Fruit fly (Drosophila melanogaster) whole organism, prepupa: ENCODE measurements around the gene CG31676.

Experiments
- Blimp-1 ChIP-seq: fragments of 200-800 bp; sonication (Bioruptor generic); optimal IDR thresholded peaks from 3 replicates; lab custom pipeline; 2017; ENCODE audit warnings: missing biosample characterization, missing genetic modification characterization, mild to moderate bottlenecking, moderate library complexity, missing genetic modification reagents
- CG10631 ChIP-seq: fragments of 200-800 bp; sonication (Bioruptor generic); optimal IDR thresholded peaks from 2 replicates; lab custom pipeline; 2016; ENCODE audit warnings: missing biosample characterization, missing genetic modification characterization
- CG11294 ChIP-seq: fragments of 200-800 bp; sonication (Bioruptor generic); IDR thresholded peaks from 2 replicates; pipeline ENCODE4 v1.3.6; 2022; ENCODE audit warnings: missing biosample characterization, missing genetic modification characterization
- CG11762 ChIP-seq: fragments of 200-800 bp; sonication (Bioruptor generic); optimal IDR thresholded peaks from 3 replicates; lab custom pipeline; 2016; ENCODE audit warnings: missing biosample characterization, missing genetic modification characterization; ENCODE audit not compliant: insufficient read depth
- CG11902 ChIP-seq: fragments of 200-800 bp; sonication (Bioruptor generic); optimal IDR thresholded peaks from 3 replicates; lab custom pipeline; 2016; ENCODE audit warnings: missing biosample characterization, missing genetic modification characterization
- CG15336 ChIP-seq: fragments of 200-800 bp; sonication (Bioruptor generic); IDR thresholded peaks from 2 replicates; pipeline ENCODE4 v1.3.6; 2022; ENCODE audit warnings: missing biosample characterization, missing genetic modification characterization
- CG1621 ChIP-seq: fragments of 200-800 bp; sonication (Bioruptor generic); optimal IDR thresholded peaks from 3 replicates; lab custom pipeline; 2018; ENCODE audit warnings: missing biosample characterization, mild to moderate bottlenecking, missing genetic modification characterization
- CG3032 ChIP-seq: fragments of 200-800 bp; optimal IDR thresholded peaks from 2 replicates; lab custom pipeline; 2019; ENCODE audit warnings: missing biosample characterization, mild to moderate bottlenecking, missing genetic modification characterization, moderate library complexity
- CG31627 ChIP-seq: fragments of 200-800 bp; sonication (Bioruptor generic); optimal IDR thresholded peaks from 3 replicates; lab custom pipeline; 2016; ENCODE audit warnings: missing biosample characterization, missing genetic modification characterization
- CG32006 ChIP-seq: fragments of 200-800 bp; sonication (Bioruptor generic); optimal IDR thresholded peaks from 3 replicates; lab custom pipeline; 2017; ENCODE audit warnings: missing biosample characterization, mild to moderate bottlenecking, missing genetic modification characterization
- CG3919 ChIP-seq: fragments of 200-800 bp; sonication (Bioruptor generic); optimal IDR thresholded peaks from 3 replicates; lab custom pipeline; 2016; ENCODE audit warnings: missing biosample characterization, missing genetic modification characterization
- CG4318 ChIP-seq: fragments of 200-800 bp; sonication (Bioruptor generic); optimal IDR thresholded peaks from 3 replicates; lab custom pipeline; 2017; ENCODE audit warnings: missing biosample characterization, mild to moderate bottlenecking, missing genetic modification characterization
- CG6163 ChIP-seq: fragments of 200-800 bp; sonication (Bioruptor generic); IDR thresholded peaks from 3 replicates; pipeline ENCODE4 v1.3.6; 2022; ENCODE audit warnings: missing biosample characterization, missing genetic modification characterization
- CG6276 ChIP-seq: fragments of 200-800 bp; sonication (Bioruptor generic); optimal IDR thresholded peaks from 2 replicates; lab custom pipeline; 2017; ENCODE audit warnings: missing biosample characterization, mild to moderate bottlenecking, missing genetic modification characterization
- CG6792 ChIP-seq: fragments of 200-800 bp; sonication (Bioruptor generic); optimal IDR thresholded peaks from 3 replicates; lab custom pipeline; 2016; ENCODE audit warnings: missing biosample characterization, missing genetic modification characterization
- CG6808 ChIP-seq: fragments of 200-800 bp; sonication (Bioruptor generic); optimal IDR thresholded peaks from 3 replicates; lab custom pipeline; 2017; ENCODE audit warnings: missing biosample characterization, missing genetic modification characterization, mild to moderate bottlenecking, moderate library complexity, missing genetic modification reagents
- CG6854 ChIP-seq: fragments of 200-800 bp; sonication (Bioruptor generic); optimal IDR thresholded peaks from 2 replicates; lab custom pipeline; 2017; ENCODE audit warnings: missing biosample characterization, mild to moderate bottlenecking, missing genetic modification characterization
- CG8119 ChIP-seq: fragments of 200-800 bp; sonication (Bioruptor generic); IDR thresholded peaks from 3 replicates; pipeline ENCODE4 v1.3.6; 2022; ENCODE audit warnings: missing biosample characterization, missing genetic modification characterization
- CG8319 ChIP-seq: fragments of 200-800 bp; sonication (Bioruptor generic); optimal IDR thresholded peaks from 3 replicates; lab custom pipeline; 2016; ENCODE audit warnings: missing biosample characterization, missing genetic modification characterization
- CG8632 ChIP-seq: fragments of 200-800 bp; sonication (Bioruptor generic); optimal IDR thresholded peaks from 3 replicates; lab custom pipeline; 2016; ENCODE audit warnings: missing biosample characterization, missing genetic modification characterization
- Eip75B ChIP-seq: fragments of 200-800 bp; sonication (Bioruptor generic); optimal IDR thresholded peaks from 3 replicates; lab custom pipeline; 2016; ENCODE audit warnings: missing biosample characterization, missing genetic modification characterization
- Eip78C ChIP-seq: fragments of 200-800 bp; sonication (Bioruptor generic); peaks from one replicate; lab custom pipeline; 2016; ENCODE audit warnings: missing biosample characterization, missing genetic modification characterization
- Eip93F ChIP-seq: fragments of 200-800 bp; sonication (Bioruptor generic); optimal IDR thresholded peaks from 2 replicates; lab custom pipeline; 2016; ENCODE audit warnings: missing biosample characterization, mild to moderate bottlenecking, missing genetic modification characterization
- Ets21C ChIP-seq: fragments of 200-800 bp; sonication (Bioruptor generic); optimal IDR thresholded peaks from 3 replicates; lab custom pipeline; 2016; ENCODE audit warnings: missing biosample characterization, missing genetic modification characterization
- Ets96B ChIP-seq: fragments of 200-800 bp; optimal IDR thresholded peaks from 2 replicates; lab custom pipeline; 2019; ENCODE audit warnings: missing biosample characterization, mild to moderate bottlenecking, missing genetic modification characterization, moderate library complexity
- Gug ChIP-seq: fragments of 200-800 bp; sonication (Bioruptor generic); IDR thresholded peaks from 2 replicates; pipeline ENCODE4 v1.3.6; 2022; ENCODE audit warnings: missing biosample characterization, missing genetic modification characterization
- Hr39 ChIP-seq: fragments of 200-800 bp; sonication (Bioruptor generic); optimal IDR thresholded peaks from 2 replicates; lab custom pipeline; 2016; ENCODE audit warnings: missing biosample characterization, missing genetic modification characterization
- Hr4 ChIP-seq: fragments of 200-800 bp; sonication (Bioruptor generic); optimal IDR thresholded peaks from 3 replicates; lab custom pipeline; 2016; ENCODE audit warnings: missing biosample characterization, missing genetic modification characterization
- Lpt ChIP-seq: fragments of 200-800 bp; sonication (Bioruptor generic); optimal IDR thresholded peaks from 3 replicates; lab custom pipeline; 2016; ENCODE audit warnings: missing biosample characterization, missing genetic modification characterization
- Met ChIP-seq: fragments of 200-800 bp; sonication (Bioruptor generic); optimal IDR thresholded peaks from 3 replicates; lab custom pipeline; 2016; ENCODE audit warnings: missing biosample characterization, missing genetic modification characterization
- OdsH ChIP-seq: fragments of 200-800 bp; sonication (Bioruptor generic); optimal IDR thresholded peaks from 3 replicates; lab custom pipeline; 2016; ENCODE audit warnings: missing biosample characterization, missing genetic modification characterization
- Smox ChIP-seq: fragments of 200-800 bp; sonication (Bioruptor generic); optimal IDR thresholded peaks from 3 replicates; lab custom pipeline; 2016; ENCODE audit warnings: missing biosample characterization, missing genetic modification characterization
- Sox102F ChIP-seq: fragments of 200-800 bp; sonication (Bioruptor generic); optimal IDR thresholded peaks from 2 replicates; lab custom pipeline; 2016; ENCODE audit warnings: missing biosample characterization, mild to moderate bottlenecking, missing genetic modification characterization
- Sox14 ChIP-seq: fragments of 200-800 bp; sonication (Bioruptor generic); optimal IDR thresholded peaks from 3 replicates; lab custom pipeline; 2016; ENCODE audit warnings: missing biosample characterization, missing genetic modification characterization
- Sox15 ChIP-seq: fragments of 200-800 bp; sonication (Bioruptor generic); optimal IDR thresholded peaks from 3 replicates; lab custom pipeline; 2016; ENCODE audit warnings: missing biosample characterization, missing genetic modification characterization
- achi ChIP-seq: fragments of 200-800 bp; sonication (Bioruptor generic); optimal IDR thresholded peaks from 3 replicates; lab custom pipeline; 2016; ENCODE audit warnings: missing biosample characterization, missing genetic modification characterization
- cyc ChIP-seq: fragments of 200-800 bp; sonication (Bioruptor generic); optimal IDR thresholded peaks from 3 replicates; lab custom pipeline; 2016; ENCODE audit warnings: missing biosample characterization, missing genetic modification characterization
- dsx ChIP-seq: fragments of 200-800 bp; optimal IDR thresholded peaks from 3 replicates; lab custom pipeline; 2019; ENCODE audit warnings: missing biosample characterization, mild to moderate bottlenecking, missing genetic modification characterization, moderate library complexity; ENCODE audit not compliant: poor library complexity, severe bottlenecking
- eg ChIP-seq: fragments of 200-800 bp; sonication (Bioruptor generic); IDR thresholded peaks from 3 replicates; pipeline ENCODE4 v1.3.6; 2022; ENCODE audit warnings: missing biosample characterization, missing genetic modification characterization
- esn ChIP-seq: fragments of 200-800 bp; sonication (Bioruptor generic); optimal IDR thresholded peaks from 2 replicates; lab custom pipeline; 2016; ENCODE audit warnings: missing biosample characterization, mild to moderate bottlenecking, missing genetic modification characterization, moderate library complexity
- fd59A ChIP-seq: fragments of 200-800 bp; sonication (Bioruptor generic); optimal IDR thresholded peaks from 2 replicates; lab custom pipeline; 2017; ENCODE audit warnings: missing biosample characterization, mild to moderate bottlenecking, missing genetic modification characterization, missing genetic modification reagents
- fd85E ChIP-seq: fragments of 200-800 bp; sonication (Bioruptor generic); optimal IDR thresholded peaks from 3 replicates; lab custom pipeline; 2016; ENCODE audit warnings: missing biosample characterization, missing genetic modification characterization
- pdm3 ChIP-seq: fragments of 200-800 bp; sonication (Bioruptor generic); optimal IDR thresholded peaks from 3 replicates; lab custom pipeline; 2016; ENCODE audit warnings: missing biosample characterization, missing genetic modification characterization
- salr ChIP-seq, 2 experiments: fragments of 200-800 bp; sonication (Bioruptor generic); optimal IDR thresholded peaks; 3 replicates each; lab custom pipeline; 2016 to 2018; ENCODE audit warnings: missing biosample characterization in 2 of 2, missing genetic modification characterization in 2 of 2, mild to moderate bottlenecking in 1 of 2
- ss ChIP-seq, 2 experiments: fragments of 200-800 bp; sonication (Bioruptor generic); optimal IDR thresholded peaks; 2 replicates in 1 of 2; 3 replicates in 1 of 2; lab custom pipeline; 2017 to 2018; ENCODE audit warnings: mild to moderate bottlenecking in 2 of 2, missing biosample characterization in 2 of 2, missing genetic modification characterization in 2 of 2, moderate library complexity in 1 of 2
- topi ChIP-seq: fragments of 200-800 bp; sonication (Bioruptor generic); optimal IDR thresholded peaks from 3 replicates; lab custom pipeline; 2016; ENCODE audit warnings: missing biosample characterization, missing genetic modification characterization
- vri ChIP-seq: fragments of 200-800 bp; sonication (Bioruptor generic); optimal IDR thresholded peaks from 3 replicates; lab custom pipeline; 2016; ENCODE audit warnings: missing biosample characterization, mild to moderate bottlenecking, missing genetic modification characterization

Gene CG31676

dm6 chr2L:20889857-20890606 lies 49.5 kb downstream of the CG31676 start (continued):
- TF ChIP-seq CG32006 (peak; percentile 37), ss (GFP tag; optimal IDR thresholded peaks at IDR 0.05; lab: Kevin White, UChicago) (no peak), CG15336 (GFP tag; lab: Robert Waterston, UW) (peak; percentile 22; the same call in 1 of the 2 replicates), CG10631 (GFP tag; lab: Kevin White, UChicago) (no peak), Eip78C (GFP tag; lab: Kevin White, UChicago) (peak; percentile 74), Sox14 (no peak), CG11902 (GFP tag; lab: Kevin White, UChicago) (no peak), topi (GFP tag; lab: Kevin White, UChicago) (no peak), OdsH (peak; percentile 17), Hr4 (GFP tag; lab: Kevin White, UChicago) (peak; percentile 56)

- TF ChIP-seq CG10631 (GFP tag; lab: Kevin White, UChicago) (no peak), CG6792 (GFP tag; lab: Kevin White, UChicago) (no peak), CG6163 (peak; percentile 57), salr (GFP tag; optimal IDR thresholded peaks at IDR 0.05; lab: Kevin White, UChicago) (peak in 1 of 2 experiments; percentile 30), CG32006 (peak; percentile 27), Blimp-1 (GFP tag; lab: Kevin White, UChicago) (no peak), CG6808 (GFP tag; lab: Kevin White, UChicago) (no peak), esn (no peak), Ets21C (no peak), Lpt (GFP tag; lab: Kevin White, UChicago) (peak; percentile 41), CG11294 (GFP tag; lab: Robert Waterston, UW) (no peak), CG11762 (GFP tag; lab: Kevin White, UChicago) (no peak), CG1621 (tag; lab: Kevin White, UChicago) (no peak), Hr39 (no peak), CG11902 (GFP tag; lab: Kevin White, UChicago) (no peak), fd85E (GFP tag; lab: Kevin White, UChicago) (no peak), CG4318 (GFP tag; lab: Kevin White, UChicago) (no peak), CG8119 (GFP tag; lab: Robert Waterston, UW) (peak; percentile 38; the same call in 1 of the 3 replicates), Sox15 (GFP tag; lab: Kevin White, UChicago) (no peak), Hr4 (GFP tag; lab: Kevin White, UChicago) (peak; percentile 23), pdm3 (peak; percentile 23), Met (GFP tag; lab: Kevin White, UChicago) (no peak), dsx (peak; percentile 49), ss (GFP tag; optimal IDR thresholded peaks at IDR 0.05; lab: Kevin White, UChicago) (peak in 1 of 2 experiments; percentile 26), Ets96B (tag; lab: Kevin White, UChicago) (no peak), fd59A (GFP tag; lab: Kevin White, UChicago) (no peak), OdsH (peak; percentile 33), Eip75B (GFP tag; lab: Kevin White, UChicago) (no peak), Sox14 (peak; percentile 35), Smox (no peak), Eip78C (GFP tag; lab: Kevin White, UChicago) (peak; percentile 64), CG8632 (GFP tag; lab: Kevin White, UChicago) (no peak), Eip93F (GFP tag; lab: Kevin White, UChicago) (no peak), CG6854 (no peak), CG8319 (GFP tag; lab: Kevin White, UChicago) (no peak), Gug (GFP tag; lab: Robert Waterston, UW) (no peak), CG3919 (peak; percentile 29), cyc (GFP tag; lab: Kevin White, UChicago) (no peak), CG3032 (tag; lab: Kevin White, UChicago) (peak; percentile 9), eg (peak; percentile 75; the same call in 2 of the 3 replicates), vri (GFP tag; lab: Kevin White, UChicago) (peak; percentile 8), Sox102F (GFP tag; lab: Kevin White, UChicago) (no peak), CG31627 (no peak), achi (GFP tag; lab: Kevin White, UChicago) (peak; percentile 15), CG6276 (GFP tag; lab: Kevin White, UChicago) (peak; percentile 35)
Observed at dm6 chr2L:20891188-20891587, 50.6 kb downstream of the CG31676 start.
